Worm (Caenorhabditis elegans): ENCODE results near the gene pgph-3.

ce11 chrV:5741237-5741636 lies 22.4 kb downstream of the pgph-3 start:
- TF ChIP-seq ref-1 (GFP tag; conservative IDR thresholded peaks at IDR 0.05) (no peak), cog-1 (tag; optimal IDR thresholded peaks at IDR 0.05) (no peak), flt-1 (GFP tag; IDR thresholded peaks at IDR 0.05) (no peak), med-1 (GFP tag; optimal IDR thresholded peaks at IDR 0.05; ENCODE audit: insufficient read depth) (no peak)

Data from whole organism, midembryonic.